Fruit fly (Drosophila melanogaster): Measurements from ENCODE around the gene CG13733.
A peak's percentile ranks its signal among the peaks of the same experiment; 100 is the strongest.

The CG13733 gene

dm6 chr3L:17447881-17448280 is 30.8 kb downstream of the CG13733 start (continued):
- TF ChIP-seq Med (GFP tag) (no peak), CG13424 (tag; optimal IDR thresholded peaks at IDR 0.05) (peak; percentile 44), CG1024 (GFP tag; IDR thresholded peaks at IDR 0.05) (no peak), CG7963 (GFP tag; IDR thresholded peaks at IDR 0.05; ENCODE audit: partially characterized antibody) (no peak), esg (GFP tag; conservative IDR thresholded peaks at IDR 0.05) (0 out of 2 replicates have a peak, but pooled peaks have one; percentile 7), CG12071 (GFP tag; optimal IDR thresholded peaks at IDR 0.05) (no peak), ssp (GFP tag; IDR thresholded peaks at IDR 0.05) (no peak), mam (GFP tag; optimal IDR thresholded peaks at IDR 0.05) (no peak)

- TF ChIP-seq tll (GFP tag; optimal IDR thresholded peaks at IDR 0.05) (peak in 1 of 2 experiments; percentile 75), cad (GFP tag; optimal IDR thresholded peaks at IDR 0.05) (no peak), sens (GFP tag) (peak; percentile 59), pros (GFP tag; optimal IDR thresholded peaks at IDR 0.05) (peak; percentile 94), CG11504 (tag; optimal IDR thresholded peaks at IDR 0.05) (no peak), cg (GFP tag; optimal IDR thresholded peaks at IDR 0.05) (peak; percentile 61), sqz (GFP tag; optimal IDR thresholded peaks at IDR 0.05) (peak; percentile 59), CG5245 (GFP tag; optimal IDR thresholded peaks at IDR 0.05) (no peak), ind (GFP tag; optimal IDR thresholded peaks at IDR 0.05) (no peak), CG7556 (GFP tag; optimal IDR thresholded peaks at IDR 0.05) (no peak), Nf-YB (GFP tag; optimal IDR thresholded peaks at IDR 0.05) (peak; percentile 69), HmgD (GFP tag; optimal IDR thresholded peaks at IDR 0.05) (no peak), CG15479 (GFP tag; optimal IDR thresholded peaks at IDR 0.05) (peak; percentile 18), CG32532 (GFP tag; IDR thresholded peaks at IDR 0.05) (no peak), Abd-B (GFP tag; optimal IDR thresholded peaks at IDR 0.05) (no peak), Max (GFP tag; optimal IDR thresholded peaks at IDR 0.05) (no peak), zen (tag; optimal IDR thresholded peaks at IDR 0.05) (peak; percentile 38), CG9609 (GFP tag; optimal IDR thresholded peaks at IDR 0.05) (no peak), CG2199 (GFP tag; IDR thresholded peaks at IDR 0.05) (peak; percentile 75; the same call in 2 of the 3 replicates), CG12299 (tag; optimal IDR thresholded peaks at IDR 0.05) (no peak), abd-A (tag; optimal IDR thresholded peaks at IDR 0.05) (peak; percentile 19), CG3065 (GFP tag; optimal IDR thresholded peaks at IDR 0.05) (no peak), Hr39 (optimal IDR thresholded peaks at IDR 0.05) (peak; percentile 6)
Observed at dm6 chr3L:17445629-17446431, 32.9 kb downstream of the CG13733 start.

dm6 chr3L:17444569-17444968 is 34.2 kb downstream of the CG13733 start:
- TF ChIP-seq CG16779 (GFP tag; IDR thresholded peaks at IDR 0.05) (no peak), Deaf1 (tag; optimal IDR thresholded peaks at IDR 0.05) (peak; percentile 80), bbx (GFP tag; IDR thresholded peaks at IDR 0.05; ENCODE audit: partially characterized antibody) (no peak), CG13894 (tag; optimal IDR thresholded peaks at IDR 0.05) (peak; percentile 50), scrt (GFP tag; optimal IDR thresholded peaks at IDR 0.05) (peak; percentile 63), ken (GFP tag; IDR thresholded peaks at IDR 0.05) (0 out of 3 replicates have a peak, but pooled peaks have one; percentile 20), slou (GFP tag; optimal IDR thresholded peaks at IDR 0.05) (no peak), CG31224 (GFP tag; IDR thresholded peaks at IDR 0.05) (0 out of 2 replicates have a peak, but pooled peaks have one; percentile 20), ewg (GFP tag; optimal IDR thresholded peaks at IDR 0.05) (peak; percentile 31)
